Fruit fly (Drosophila melanogaster) whole organism, embryonic: ENCODE data around the gene CG6983.

Experiments used
- Atf3 ChIP-seq: fragments of 200-800 bp; sonication (Bioruptor generic); optimal IDR thresholded peaks from 3 replicates; lab custom pipeline; 2016; ENCODE audit warnings: missing biosample characterization, missing genetic modification characterization
- Atf6 ChIP-seq: fragments of 200-800 bp; sonication (Bioruptor generic); IDR thresholded peaks from 2 replicates; pipeline ENCODE4 v1.3.6; 2022; ENCODE audit warnings: missing biosample characterization, missing genetic modification characterization
- Bteb2 ChIP-seq: fragments of 200-800 bp; sonication (Bioruptor generic); optimal IDR thresholded peaks from 2 replicates; lab custom pipeline; 2016; ENCODE audit warnings: missing biosample characterization, missing genetic modification characterization
- CG10543 ChIP-seq: fragments of 200-800 bp; sonication (Bioruptor generic); optimal IDR thresholded peaks from 3 replicates; lab custom pipeline; 2017; ENCODE audit warnings: missing biosample characterization, mild to moderate bottlenecking, missing genetic modification characterization, moderate library complexity
- CG10959 ChIP-seq: fragments of 200-800 bp; sonication (Bioruptor generic); IDR thresholded peaks from 2 replicates; pipeline ENCODE4 v1.3.6; 2022; ENCODE audit warnings: missing biosample characterization, missing genetic modification characterization
- CG11696 ChIP-seq: fragments of 200-800 bp; sonication (Bioruptor generic); IDR thresholded peaks from 2 replicates; pipeline ENCODE4 v1.3.6; 2022; ENCODE audit warnings: missing biosample characterization, missing genetic modification characterization
- CG14860 ChIP-seq: fragments of 200-800 bp; sonication (Bioruptor generic); IDR thresholded peaks from 3 replicates; pipeline ENCODE4 v1.3.6; 2022; ENCODE audit warnings: missing biosample characterization, missing genetic modification characterization; ENCODE audit not compliant: partially characterized antibody
- CG15601 ChIP-seq: fragments of 200-800 bp; sonication (Bioruptor generic); optimal IDR thresholded peaks from 3 replicates; lab custom pipeline; 2019; ENCODE audit warnings: missing biosample characterization, mild to moderate bottlenecking, missing genetic modification characterization, moderate library complexity
- CG16813 ChIP-seq: fragments of 200-800 bp; sonication (Bioruptor generic); IDR thresholded peaks from 3 replicates; pipeline ENCODE4 v1.3.6; 2022; ENCODE audit warnings: missing biosample characterization, missing genetic modification characterization; ENCODE audit not compliant: partially characterized antibody
- CG17186 ChIP-seq: fragments of 200-800 bp; sonication (Bioruptor generic); optimal IDR thresholded peaks from 3 replicates; lab custom pipeline; 2017; ENCODE audit warnings: missing biosample characterization, missing genetic modification reagents, missing genetic modification characterization
- CG1832 ChIP-seq: fragments of 200-800 bp; sonication (Bioruptor generic); optimal IDR thresholded peaks from 2 replicates; lab custom pipeline; 2017; ENCODE audit warnings: missing biosample characterization, mild to moderate bottlenecking, missing genetic modification characterization, inconsistent platforms
- CG2120 ChIP-seq: fragments of 200-800 bp; sonication (Bioruptor generic); optimal IDR thresholded peaks from 3 replicates; lab custom pipeline; 2016; ENCODE audit warnings: missing biosample characterization, missing genetic modification characterization
- CG2129 ChIP-seq: fragments of 200-800 bp; sonication (Bioruptor generic); IDR thresholded peaks from 2 replicates; pipeline ENCODE4 v1.3.6; 2022; ENCODE audit warnings: missing biosample characterization, missing genetic modification characterization; ENCODE audit not compliant: partially characterized antibody
- CG30431 ChIP-seq: fragments of 200-800 bp; sonication (Bioruptor generic); optimal IDR thresholded peaks from 2 replicates; lab custom pipeline; 2017; ENCODE audit warnings: missing biosample characterization, missing genetic modification characterization
- CG3726 ChIP-seq: fragments of 200-800 bp; sonication (Bioruptor generic); IDR thresholded peaks from 3 replicates; pipeline ENCODE4, ENCODE4 v1.3.6; 2022; ENCODE audit warnings: missing biosample characterization, missing genetic modification characterization
- CG3838 ChIP-seq: fragments of 200-800 bp; sonication (Bioruptor generic); optimal IDR thresholded peaks from 3 replicates; lab custom pipeline; 2016; ENCODE audit warnings: missing biosample characterization, missing genetic modification characterization
- CG4282 ChIP-seq: fragments of 200-800 bp; sonication (Bioruptor generic); optimal IDR thresholded peaks from 2 replicates; lab custom pipeline; 2016; ENCODE audit warnings: missing biosample characterization, missing genetic modification characterization
- CG4328 ChIP-seq: fragments of 200-800 bp; sonication (Bioruptor generic); optimal IDR thresholded peaks from 3 replicates; lab custom pipeline; 2017; ENCODE audit warnings: missing biosample characterization, missing genetic modification reagents, missing genetic modification characterization
- CG4360 ChIP-seq: fragments of 200-800 bp; sonication (Bioruptor generic); IDR thresholded peaks from 2 replicates; pipeline ENCODE4 v1.3.6; 2022; ENCODE audit warnings: missing biosample characterization, missing genetic modification characterization
- CG43689 ChIP-seq: fragments of 200-800 bp; sonication (Bioruptor generic); IDR thresholded peaks from 2 replicates; pipeline ENCODE4 v1.3.6; 2022; ENCODE audit warnings: missing biosample characterization, missing genetic modification characterization
- CG6791 ChIP-seq: fragments of 200-800 bp; sonication (Bioruptor generic); IDR thresholded peaks from 3 replicates; pipeline ENCODE4 v1.3.6; 2022; ENCODE audit warnings: missing biosample characterization, missing genetic modification characterization; ENCODE audit not compliant: partially characterized antibody
- CG6813 ChIP-seq: fragments of 200-800 bp; sonication (Bioruptor generic); optimal IDR thresholded peaks from 2 replicates; lab custom pipeline; 2017; ENCODE audit warnings: missing biosample characterization, missing genetic modification characterization, mild to moderate bottlenecking, moderate library complexity, missing genetic modification reagents
- CG8290 ChIP-seq, 3 experiments: fragments of 200-800 bp; sonication (Bioruptor generic); optimal IDR thresholded peaks; 2 replicates each; lab custom pipeline; 2016 to 2019; ENCODE audit warnings: missing biosample characterization in 3 of 3, missing genetic modification characterization in 3 of 3, mild to moderate bottlenecking in 2 of 3, moderate library complexity in 1 of 3
- CG8359 ChIP-seq: fragments of 200-800 bp; sonication (Bioruptor generic); optimal IDR thresholded peaks from 2 replicates; lab custom pipeline; 2017; ENCODE audit warnings: missing biosample characterization, mild to moderate bottlenecking, missing genetic modification characterization, borderline replicate concordance
- CG8478 ChIP-seq: fragments of >200 bp; optimal IDR thresholded peaks from 2 replicates; lab custom pipeline; 2018
- CG8924 ChIP-seq: fragments of 200-800 bp; optimal IDR thresholded peaks from 3 replicates; lab custom pipeline; 2019; ENCODE audit warnings: missing biosample characterization, mild to moderate bottlenecking, missing genetic modification characterization, moderate library complexity
- D19B ChIP-seq: fragments of 200-800 bp; sonication (Bioruptor generic); optimal IDR thresholded peaks from 2 replicates; lab custom pipeline; 2017; ENCODE audit warnings: missing biosample characterization, mild to moderate bottlenecking, missing genetic modification characterization
- Deaf1 ChIP-seq: fragments of 200-800 bp; optimal IDR thresholded peaks from 3 replicates; lab custom pipeline; 2019; ENCODE audit warnings: missing biosample characterization, mild to moderate bottlenecking, missing genetic modification characterization, moderate library complexity
- Fer2 ChIP-seq: fragments of 200-800 bp; sonication (Bioruptor generic); optimal IDR thresholded peaks from 2 replicates; lab custom pipeline; 2018; ENCODE audit warnings: missing biosample characterization, mild to moderate bottlenecking, missing genetic modification characterization, moderate library complexity
- GATAe ChIP-seq: fragments of 200-800 bp; sonication (Bioruptor generic); conservative IDR thresholded peaks from 2 replicates; pipeline ENCODE4 v1.3.6; 2022; ENCODE audit warnings: missing biosample characterization, missing genetic modification characterization
- Hr78 ChIP-seq, 2 experiments: fragments of 200-800 bp in 1 of 2; fragments of >200 bp in 1 of 2; sonication (Bioruptor generic) in 1 of 2; optimal IDR thresholded peaks; 2 replicates each; lab custom pipeline; 2017 to 2019; ENCODE audit warnings: missing biosample characterization in 2 of 2, missing genetic modification characterization in 2 of 2, mild to moderate bottlenecking in 1 of 2, moderate library complexity in 1 of 2
- Lim3 ChIP-seq: fragments of 200-800 bp; sonication (Bioruptor generic); IDR thresholded peaks from 2 replicates; pipeline ENCODE4 v1.3.6; 2022; ENCODE audit warnings: missing biosample characterization, missing genetic modification characterization
- Nf-YA ChIP-seq: fragments of 200-800 bp; sonication (Bioruptor generic); IDR thresholded peaks from 2 replicates; pipeline ENCODE4 v1.3.6; 2022; ENCODE audit warnings: missing biosample characterization, missing genetic modification characterization
- Optix ChIP-seq: fragments of 200-800 bp; sonication (Bioruptor generic); IDR thresholded peaks from 3 replicates; pipeline ENCODE4 v1.3.6; 2022; ENCODE audit warnings: missing biosample characterization, missing genetic modification characterization
- Poxn ChIP-seq: fragments of 200-800 bp; sonication (Bioruptor generic); IDR thresholded peaks from 2 replicates; pipeline ENCODE4 v1.3.6; 2022; ENCODE audit warnings: missing biosample characterization, missing genetic modification characterization
- Rx ChIP-seq: fragments of 200-800 bp; sonication (Bioruptor generic); IDR thresholded peaks from 2 replicates; pipeline ENCODE4 v1.3.6; 2022; ENCODE audit warnings: missing biosample characterization, missing genetic modification characterization
- Trl ChIP-seq, 3 experiments: fragments of >200 bp in 2 of 3; fragments of 200-800 bp in 1 of 3; sonication (Bioruptor generic) in 1 of 3; optimal IDR thresholded peaks; 2 replicates in 1 of 3; 3 replicates in 2 of 3; lab custom pipeline; 2016 to 2017; ENCODE audit warnings: missing biosample characterization in 1 of 3, missing genetic modification characterization in 1 of 3
- gem ChIP-seq: fragments of 200-800 bp; sonication (Bioruptor generic); optimal IDR thresholded peaks from 2 replicates; lab custom pipeline; 2019; ENCODE audit warnings: missing biosample characterization, mild to moderate bottlenecking, missing genetic modification characterization, moderate library complexity
- jigr1 ChIP-seq: fragments of 200-800 bp; sonication (Bioruptor generic); IDR thresholded peaks from 3 replicates; pipeline ENCODE4 v1.3.6; 2022; ENCODE audit warnings: missing biosample characterization, missing genetic modification characterization
- kni ChIP-seq: fragments of 200-800 bp; sonication (Bioruptor generic); optimal IDR thresholded peaks from 3 replicates; lab custom pipeline; 2017; ENCODE audit warnings: mild to moderate bottlenecking, missing biosample characterization, missing genetic modification reagents, missing genetic modification characterization
- mld ChIP-seq: fragments of 200-800 bp; sonication (Bioruptor generic); IDR thresholded peaks from 3 replicates; pipeline ENCODE4 v1.3.6; 2022; ENCODE audit warnings: missing biosample characterization, missing genetic modification characterization; ENCODE audit not compliant: partially characterized antibody
- peb ChIP-seq: fragments of 200-800 bp; sonication (Bioruptor generic); IDR thresholded peaks from 2 replicates; pipeline ENCODE4 v1.3.6; 2022; ENCODE audit warnings: missing biosample characterization, missing genetic modification characterization
- sens-2 ChIP-seq: fragments of 200-800 bp; sonication (Bioruptor generic); IDR thresholded peaks from 2 replicates; pipeline ENCODE4 v1.3.6; 2022; ENCODE audit warnings: missing biosample characterization, missing genetic modification characterization
- shn ChIP-seq: fragments of 200-800 bp; sonication (Bioruptor generic); optimal IDR thresholded peaks from 3 replicates; lab custom pipeline; 2016; ENCODE audit warnings: missing biosample characterization, missing genetic modification characterization
- unc-4 ChIP-seq: fragments of 200-800 bp; sonication (Bioruptor generic); IDR thresholded peaks from 2 replicates; pipeline ENCODE4 v1.3.6; 2022; ENCODE audit warnings: missing biosample characterization, missing genetic modification characterization; ENCODE audit not compliant: partially characterized antibody
- unpg ChIP-seq: fragments of 200-800 bp; sonication (Bioruptor generic); optimal IDR thresholded peaks from 3 replicates; lab custom pipeline; 2018; ENCODE audit warnings: missing biosample characterization, mild to moderate bottlenecking, missing genetic modification characterization, moderate library complexity
- vvl ChIP-seq: fragments of 200-800 bp; sonication (Bioruptor generic); IDR thresholded peaks from 2 replicates; pipeline ENCODE4 v1.3.6; 2022; ENCODE audit warnings: missing biosample characterization, missing genetic modification characterization
- wdn ChIP-seq: fragments of 200-800 bp; sonication (Bioruptor generic); IDR thresholded peaks from 2 replicates; pipeline ENCODE4 v1.3.6; 2022; ENCODE audit warnings: missing biosample characterization, missing genetic modification characterization
- yki ChIP-seq: fragments of >200 bp; optimal IDR thresholded peaks from 3 replicates; lab custom pipeline; 2018

CG6983 gene

dm6 chr3L:8449202-8449799, at the start of gene CG6983 (continued):
- TF ChIP-seq yki (no peak), CG3726 (GFP tag; lab: Robert Waterston, UW) (no peak), unpg (GFP tag; lab: Kevin White, UChicago) (no peak), mld (GFP tag; lab: Robert Waterston, UW) (0 out of 3 replicates have a peak, but pooled peaks have one; percentile 47), Atf3 (GFP tag; lab: Kevin White, UChicago) (no peak), Optix (GFP tag; lab: Robert Waterston, UW) (no peak), Nf-YA (GFP tag; lab: Robert Waterston, UW) (no peak), Rx (GFP tag; lab: Robert Waterston, UW) (no peak), CG4282 (no peak), unc-4 (GFP tag; lab: Robert Waterston, UW) (peak; percentile 87), vvl (GFP tag; lab: Robert Waterston, UW) (0 out of 2 replicates have a peak, but pooled peaks have one; percentile 6), CG14860 (GFP tag; lab: Robert Waterston, UW) (no peak), CG1832 (GFP tag; lab: Kevin White, UChicago) (no peak), CG4328 (GFP tag; lab: Kevin White, UChicago) (no peak), CG15601 (tag; lab: Kevin White, UChicago) (no peak), CG11696 (GFP tag; lab: Robert Waterston, UW) (no peak), CG2120 (GFP tag; lab: Kevin White, UChicago) (no peak), jigr1 (GFP tag; lab: Robert Waterston, UW) (no peak), CG3838 (no peak), CG4360 (GFP tag; lab: Robert Waterston, UW) (no peak), CG6813 (GFP tag; lab: Kevin White, UChicago) (no peak), wdn (GFP tag; lab: Robert Waterston, UW) (no peak), sens-2 (GFP tag; lab: Robert Waterston, UW) (no peak), CG43689 (no peak), Fer2 (tag; lab: Kevin White, UChicago) (no peak), Atf6 (GFP tag; lab: Robert Waterston, UW) (no peak), CG30431 (GFP tag; lab: Kevin White, UChicago) (no peak), CG2129 (GFP tag; lab: Robert Waterston, UW) (peak; percentile 30; the same call in 1 of the 2 replicates), Trl (optimal IDR thresholded peaks at IDR 0.05; lab: Kevin White, UChicago) (no peak), Trl (GFP tag; optimal IDR thresholded peaks at IDR 0.05; lab: Kevin White, UChicago) (no peak), CG16813 (GFP tag; lab: Robert Waterston, UW) (peak; percentile 75; the same call in 2 of the 3 replicates), CG8359 (GFP tag; lab: Kevin White, UChicago) (no peak), CG10543 (GFP tag; lab: Kevin White, UChicago) (no peak), Hr78 (GFP tag; optimal IDR thresholded peaks at IDR 0.05; lab: Kevin White, UChicago) (no peak), D19B (no peak), CG8478 (lab: Kevin White, UChicago) (no peak), CG6791 (peak; percentile 88), CG8290 (GFP tag; optimal IDR thresholded peaks at IDR 0.05; lab: Kevin White, UChicago) (no peak), CG8290 (tag; optimal IDR thresholded peaks at IDR 0.05; lab: Kevin White, UChicago) (peak in 1 of 2 experiments; percentile 6), CG17186 (peak; percentile 60), Deaf1 (tag; lab: Kevin White, UChicago) (no peak), kni (GFP tag; lab: Kevin White, UChicago) (no peak), shn (GFP tag; lab: Kevin White, UChicago) (no peak), gem (no peak), CG10959 (GFP tag; lab: Robert Waterston, UW) (no peak), Lim3 (GFP tag; lab: Robert Waterston, UW) (no peak), peb (GFP tag; lab: Robert Waterston, UW) (no peak), CG8924 (peak; percentile 1), Bteb2 (GFP tag; lab: Kevin White, UChicago) (no peak), GATAe (no peak), Poxn (GFP tag; lab: Robert Waterston, UW) (no peak)
